Fruit fly (Drosophila melanogaster): Measurements from ENCODE around the gene Rbp6.

DNA sequence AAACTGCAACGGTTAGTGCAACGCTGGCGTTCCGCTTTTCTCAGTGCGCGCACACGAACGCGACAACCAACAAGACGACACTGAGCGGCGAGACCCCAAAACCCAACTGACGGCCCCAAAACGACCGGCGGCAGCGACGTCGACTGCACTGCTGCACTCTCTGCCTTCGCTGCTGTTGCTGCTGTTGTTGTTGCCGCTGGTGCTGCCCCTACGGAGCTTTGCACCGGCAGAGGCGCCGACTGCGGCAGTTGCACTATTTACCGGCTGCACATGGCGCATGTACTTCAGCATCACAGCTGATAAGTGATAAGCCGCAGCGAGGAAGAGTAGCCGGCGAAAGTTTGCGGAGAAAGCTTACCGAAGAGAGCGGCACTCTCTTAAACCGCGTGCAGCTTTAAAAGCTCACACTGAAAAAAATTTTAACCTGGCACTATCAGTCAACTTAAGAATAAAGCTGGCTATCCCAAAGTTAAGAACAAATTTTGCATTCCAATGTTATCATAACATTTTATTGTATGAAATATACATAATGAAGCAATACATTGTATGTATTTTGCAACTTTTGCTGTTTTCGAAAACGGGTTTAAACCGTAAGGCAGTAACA lies at the start of gene Rbp6:
- no peak for TF ChIP-seq pan (optimal IDR thresholded peaks at IDR 0.05)
- no peak for TF ChIP-seq Myc (optimal IDR thresholded peaks at IDR 0.05)
- TF ChIP-seq Rel (GFP tag; optimal IDR thresholded peaks at IDR 0.05): no peak
- no peak for TF ChIP-seq Rel (tag; optimal IDR thresholded peaks at IDR 0.05)
- TF ChIP-seq lola (GFP tag; optimal IDR thresholded peaks at IDR 0.05): no peak
- TF ChIP-seq psq (GFP tag; optimal IDR thresholded peaks at IDR 0.05): no peak
- no peak for TF ChIP-seq tai (GFP tag; optimal IDR thresholded peaks at IDR 0.05)
- no peak for TF ChIP-seq Hnf4 (GFP tag; optimal IDR thresholded peaks at IDR 0.05)
- TF ChIP-seq Jra (GFP tag; optimal IDR thresholded peaks at IDR 0.05): no peak
- TF ChIP-seq Hr83 (GFP tag; optimal IDR thresholded peaks at IDR 0.05; ENCODE audit: poor library complexity, severe bottlenecking): no peak
- no peak for TF ChIP-seq Vsx2 (GFP tag; optimal IDR thresholded peaks at IDR 0.05; ENCODE audit: partially characterized antibody)
